Fruit fly (Drosophila melanogaster) whole organism, pupa: ENCODE measurements around the gene CG11892.

Experiments used
- CG14655 ChIP-seq: fragments of 200-800 bp; sonication (Bioruptor generic); optimal IDR thresholded peaks from 3 replicates; lab custom pipeline; 2017; ENCODE audit warnings: mild to moderate bottlenecking, missing biosample characterization, missing genetic modification reagents, missing genetic modification characterization
- CG15710 ChIP-seq: fragments of 200-800 bp; sonication (Bioruptor generic); optimal IDR thresholded peaks from 2 replicates; lab custom pipeline; 2018; ENCODE audit warnings: missing biosample characterization, mild to moderate bottlenecking, missing genetic modification characterization, moderate library complexity
- CG32121 ChIP-seq: fragments of 200-800 bp; sonication (Bioruptor generic); IDR thresholded peaks from 2 replicates; pipeline ENCODE4 v1.3.6; 2022; ENCODE audit warnings: missing biosample characterization, missing genetic modification characterization
- CG8301 ChIP-seq: fragments of 200-800 bp; sonication (Bioruptor generic); optimal IDR thresholded peaks from 2 replicates; lab custom pipeline; 2018; ENCODE audit warnings: missing biosample characterization, mild to moderate bottlenecking, missing genetic modification characterization
- Ets98B ChIP-seq: fragments of 200-800 bp; sonication (Bioruptor generic); IDR thresholded peaks from 2 replicates; pipeline ENCODE4 v1.3.6; 2022; ENCODE audit warnings: missing biosample characterization, missing genetic modification characterization
- Pif1A ChIP-seq: fragments of 200-800 bp; sonication (Bioruptor generic); optimal IDR thresholded peaks from 3 replicates; lab custom pipeline; 2016; ENCODE audit warnings: missing biosample characterization, missing genetic modification characterization
- Pif1B ChIP-seq: fragments of 200-800 bp; sonication (Bioruptor generic); optimal IDR thresholded peaks from 3 replicates; lab custom pipeline; 2016; ENCODE audit warnings: missing biosample characterization, missing genetic modification characterization
- fd96Ca ChIP-seq: fragments of 200-800 bp; sonication (Bioruptor generic); IDR thresholded peaks from 3 replicates; pipeline ENCODE4 v1.3.6; 2022; ENCODE audit warnings: missing biosample characterization, missing genetic modification characterization
- gl ChIP-seq: fragments of 200-800 bp; sonication (Bioruptor generic); optimal IDR thresholded peaks from 2 replicates; lab custom pipeline; 2018; ENCODE audit warnings: missing biosample characterization, mild to moderate bottlenecking, missing genetic modification characterization

DNA sequence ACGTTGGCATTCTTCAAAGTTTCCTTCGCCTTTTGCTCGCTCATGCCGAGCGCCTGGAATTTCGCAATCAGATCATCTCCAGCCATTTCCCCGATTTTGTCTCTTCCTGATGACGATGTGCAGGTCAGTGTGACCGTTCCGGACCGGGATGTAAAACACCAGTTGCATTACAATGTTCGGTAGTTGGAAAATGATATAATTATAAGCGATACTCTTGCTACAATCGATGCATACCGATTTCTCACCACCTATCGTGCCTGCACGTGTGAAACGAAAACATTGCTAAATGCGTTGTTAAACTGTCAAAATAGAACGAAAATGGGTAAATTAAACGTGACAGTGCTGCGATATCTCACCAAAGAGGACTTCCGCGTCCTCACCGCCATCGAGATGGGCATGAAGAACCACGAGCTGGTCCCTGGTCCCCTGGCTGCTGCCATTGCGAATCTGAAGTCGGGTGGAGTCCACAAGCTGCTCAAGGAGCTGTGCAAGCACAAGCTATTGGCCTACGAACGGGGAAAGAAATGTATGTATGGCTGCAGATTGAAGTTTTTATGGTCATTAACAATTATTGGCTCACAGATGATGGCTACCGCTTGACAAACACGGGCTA lies 15.7 kb upstream of the CG11892 start, which contains the start of the genes GlnRS and RIOK2:
- TF ChIP-seq CG15710 (tag; lab: Kevin White, UChicago) (no peak), CG32121 (no peak), fd96Ca (GFP tag; lab: Robert Waterston, UW) (no peak), CG8301 (tag; lab: Kevin White, UChicago) (no peak), gl (tag; lab: Kevin White, UChicago) (no peak), CG14655 (GFP tag; lab: Kevin White, UChicago) (no peak), Pif1B (GFP tag; lab: Kevin White, UChicago) (no peak), Ets98B (no peak), Pif1A (GFP tag; lab: Kevin White, UChicago) (no peak)
